Worm (Caenorhabditis elegans) whole organism, mixed stage, embryonic: ENCODE results near the gene Y54G2A.73.
A peak's percentile ranks its signal among the peaks of the same experiment; 100 is the strongest.

Experiments
- M03D4.4 ChIP-seq: sonication (generic microtip); optimal IDR thresholded peaks from 2 replicates; lab custom pipeline; 2017; ENCODE audit warnings: mild to moderate bottlenecking, missing genetic modification characterization, missing compliant biosample characterization
- bed-3 ChIP-seq: fragments of 200-800 bp; sonication (Bioruptor generic); optimal IDR thresholded peaks from 3 replicates; lab custom pipeline; 2018; ENCODE audit warnings: mild to moderate bottlenecking, missing genetic modification characterization, moderate library complexity, missing compliant biosample characterization
- blmp-1 ChIP-seq: fragments of 150-350 bp; optimal IDR thresholded peaks from 2 replicates; lab custom pipeline; 2014; ENCODE audit warnings: missing biosample characterization, missing genetic modification characterization
- ceh-39 ChIP-seq: fragments of 150-350 bp; optimal IDR thresholded peaks from 2 replicates; lab custom pipeline; 2014; ENCODE audit warnings: missing biosample characterization, missing genetic modification characterization
- ceh-43 ChIP-seq: fragments of 200-800 bp; sonication (Bioruptor generic); optimal IDR thresholded peaks from 2 replicates; lab custom pipeline; 2018; ENCODE audit warnings: mild to moderate bottlenecking, missing genetic modification characterization, moderate library complexity, missing compliant biosample characterization
- ceh-83 ChIP-seq: fragments of 200-800 bp; sonication (Bioruptor generic); optimal IDR thresholded peaks from 2 replicates; lab custom pipeline; 2018; ENCODE audit warnings: mild to moderate bottlenecking, missing genetic modification characterization, missing compliant biosample characterization
- ces-1 ChIP-seq: fragments of 150-350 bp; optimal IDR thresholded peaks from 2 replicates; lab custom pipeline; 2014; ENCODE audit warnings: missing biosample characterization, missing genetic modification reagents, missing genetic modification characterization
- cnd-1 ChIP-seq: fragments of 200-800 bp; sonication (Bioruptor generic); optimal IDR thresholded peaks from 2 replicates; lab custom pipeline; 2018; ENCODE audit warnings: mild to moderate bottlenecking, missing genetic modification characterization, missing compliant biosample characterization
- drap-1 ChIP-seq: fragments of 200-800 bp; sonication (Bioruptor generic); optimal IDR thresholded peaks from 3 replicates; lab custom pipeline; 2018; ENCODE audit warnings: mild to moderate bottlenecking, missing genetic modification characterization, missing compliant biosample characterization
- elt-1 ChIP-seq: sonication (generic microtip); optimal IDR thresholded peaks from 2 replicates; lab custom pipeline; 2017; ENCODE audit warnings: missing genetic modification characterization, mild to moderate bottlenecking, missing compliant biosample characterization, antibody characterized with exemption, moderate library complexity, borderline replicate concordance; ENCODE audit not compliant: insufficient read depth
- flh-1 ChIP-seq: fragments of 200-800 bp; sonication (Bioruptor generic); optimal IDR thresholded peaks from 2 replicates; lab custom pipeline; 2018; ENCODE audit warnings: mild to moderate bottlenecking, missing genetic modification characterization, moderate library complexity, missing compliant biosample characterization
- ham-2 ChIP-seq: fragments of 200-800 bp; sonication (Bioruptor generic); optimal IDR thresholded peaks from 2 replicates; lab custom pipeline; 2018; ENCODE audit warnings: mild to moderate bottlenecking, missing genetic modification characterization, missing compliant biosample characterization
- hlh-1 ChIP-seq: fragments of 150-350 bp; optimal IDR thresholded peaks from 2 replicates; lab custom pipeline; 2014; ENCODE audit warnings: missing biosample characterization, missing genetic modification reagents, missing genetic modification characterization
- lin-13 ChIP-seq: fragments of 150-350 bp; optimal IDR thresholded peaks from 2 replicates; lab custom pipeline; 2014; ENCODE audit warnings: missing biosample characterization, missing genetic modification characterization
- lin-32 ChIP-seq: fragments of 200-800 bp; sonication (Bioruptor generic); optimal IDR thresholded peaks from 2 replicates; lab custom pipeline; 2018; ENCODE audit warnings: mild to moderate bottlenecking, missing genetic modification characterization, missing compliant biosample characterization
- lsy-2 ChIP-seq: fragments of 150-350 bp; optimal IDR thresholded peaks from 2 replicates; lab custom pipeline; 2014; ENCODE audit warnings: missing biosample characterization, missing genetic modification characterization
- mab-5 ChIP-seq: fragments of 150-350 bp; optimal IDR thresholded peaks from 2 replicates; lab custom pipeline; 2014; ENCODE audit warnings: missing biosample characterization, missing genetic modification characterization
- mep-1 ChIP-seq: fragments of 150-350 bp; optimal IDR thresholded peaks from 2 replicates; lab custom pipeline; 2017; ENCODE audit warnings: missing biosample characterization, missing genetic modification reagents, missing genetic modification characterization, inconsistent platforms
- mls-2 ChIP-seq: sonication (generic microtip); optimal IDR thresholded peaks from 2 replicates; lab custom pipeline; 2016; ENCODE audit warnings: mild to moderate bottlenecking, missing genetic modification characterization, moderate library complexity, missing compliant biosample characterization
- nhr-12 ChIP-seq: fragments of 150-350 bp; optimal IDR thresholded peaks from 2 replicates; lab custom pipeline; 2014; ENCODE audit warnings: missing biosample characterization, missing genetic modification characterization
- nhr-2 ChIP-seq: fragments of 150-350 bp; optimal IDR thresholded peaks from 2 replicates; lab custom pipeline; 2014; ENCODE audit warnings: missing biosample characterization, missing genetic modification characterization
- nhr-237 ChIP-seq: fragments of 150-350 bp; optimal IDR thresholded peaks from 2 replicates; lab custom pipeline; 2014; ENCODE audit warnings: missing biosample characterization, missing genetic modification characterization
- nhr-28 ChIP-seq: fragments of 150-350 bp; optimal IDR thresholded peaks from 2 replicates; lab custom pipeline; 2014; ENCODE audit warnings: missing biosample characterization, missing genetic modification characterization
- nhr-76 ChIP-seq: sonication (generic microtip); optimal IDR thresholded peaks from 2 replicates; lab custom pipeline; 2017; ENCODE audit warnings: missing biosample characterization, missing genetic modification characterization
- pha-4 ChIP-seq: fragments of 150-350 bp; optimal IDR thresholded peaks from 2 replicates; lab custom pipeline; 2018; ENCODE audit warnings: missing biosample characterization, missing genetic modification reagents, missing genetic modification characterization
- sem-2 ChIP-seq: fragments of 200-800 bp; sonication (Bioruptor generic); optimal IDR thresholded peaks from 2 replicates; lab custom pipeline; 2018; ENCODE audit warnings: mild to moderate bottlenecking, missing genetic modification characterization, missing compliant biosample characterization
- snpc-4 ChIP-seq: fragments of 150-350 bp; optimal IDR thresholded peaks from 2 replicates; lab custom pipeline; 2014; ENCODE audit warnings: missing biosample characterization, missing genetic modification characterization
- sptf-1 ChIP-seq: sonication (generic microtip); optimal IDR thresholded peaks from 2 replicates; lab custom pipeline; 2017; ENCODE audit warnings: mild to moderate bottlenecking, missing genetic modification characterization, moderate library complexity, missing compliant biosample characterization
- tbx-8 ChIP-seq: fragments of 200-800 bp; sonication (Bioruptor generic); optimal IDR thresholded peaks from 2 replicates; lab custom pipeline; 2018; ENCODE audit warnings: mild to moderate bottlenecking, missing genetic modification characterization, moderate library complexity, missing compliant biosample characterization
- unc-120 ChIP-seq: sonication (generic microtip); optimal IDR thresholded peaks from 2 replicates; lab custom pipeline; 2017; ENCODE audit warnings: missing genetic modification characterization, missing compliant biosample characterization; ENCODE audit not compliant: poor library complexity, severe bottlenecking
- unc-39 ChIP-seq: fragments of 150-350 bp; optimal IDR thresholded peaks from 2 replicates; lab custom pipeline; 2014; ENCODE audit warnings: missing biosample characterization, missing genetic modification characterization
- unc-62 ChIP-seq: fragments of 150-350 bp; optimal IDR thresholded peaks from 2 replicates; lab custom pipeline; 2014; ENCODE audit warnings: missing biosample characterization, missing genetic modification reagents, missing genetic modification characterization
- zip-8 ChIP-seq: fragments of 150-350 bp; optimal IDR thresholded peaks from 2 replicates; lab custom pipeline; 2014; ENCODE audit warnings: missing biosample characterization, missing genetic modification characterization
- ztf-11 ChIP-seq: fragments of 150-350 bp; optimal IDR thresholded peaks from 2 replicates; lab custom pipeline; 2014; ENCODE audit warnings: missing biosample characterization, missing genetic modification characterization

The Y54G2A.73 gene

ce11 chrIV:3050054-3050990 lies 41.6 kb upstream of the Y54G2A.73 start, which contains the start of gene eel-1:
TSS of gene eel-1 (minus strand) at chrIV:3050104.
- TF ChIP-seq tbx-8 (GFP tag; lab: Kevin White, UChicago) (peak; percentile 74), cnd-1 (tag; lab: Kevin White, UChicago) (peak; percentile 83), lsy-2 (tag; lab: Kevin White, UChicago) (peak; percentile 95), drap-1 (GFP tag; lab: Kevin White, UChicago) (peak; percentile 89), pha-4 (tag; lab: Kevin White, UChicago) (peak; percentile 78), M03D4.4 (tag; lab: Kevin White, UChicago) (peak; percentile 86), flh-1 (peak; percentile 20), lin-13 (tag; lab: Kevin White, UChicago) (peak; percentile 95), mls-2 (tag; lab: Kevin White, UChicago) (peak; percentile 90), ceh-43 (peak; percentile 57), mep-1 (peak; percentile 74), sem-2 (peak; percentile 69), ham-2 (GFP tag; lab: Kevin White, UChicago) (peak; percentile 64), unc-120 (tag; lab: Kevin White, UChicago) (peak; percentile 92), ceh-83 (GFP tag; lab: Kevin White, UChicago) (peak; percentile 75), lin-32 (GFP tag; lab: Kevin White, UChicago) (peak; percentile 74), sptf-1 (tag; lab: Kevin White, UChicago) (peak; percentile 93), hlh-1 (tag; lab: Kevin White, UChicago) (peak; percentile 14), bed-3 (GFP tag; lab: Kevin White, UChicago) (peak; percentile 72)

- no peak for TF ChIP-seq ham-2 (GFP tag; lab: Kevin White, UChicago)
- no peak for TF ChIP-seq nhr-28 (tag; lab: Kevin White, UChicago)
- TF ChIP-seq sem-2: no peak
- TF ChIP-seq zip-8 (tag; lab: Kevin White, UChicago): no peak
- no peak for TF ChIP-seq lsy-2 (tag; lab: Kevin White, UChicago)
- TF ChIP-seq tbx-8 (GFP tag; lab: Kevin White, UChicago): no peak
- no peak for TF ChIP-seq ztf-11 (tag; lab: Kevin White, UChicago)
- TF ChIP-seq M03D4.4 (tag; lab: Kevin White, UChicago): no peak
- TF ChIP-seq, all 35 proteins: peak for 0
Measured at ce11 chrIV:3046889-3047288, 38.2 kb upstream of the Y54G2A.73 start.

- TF ChIP-seq nhr-76: no peak
- TF ChIP-seq blmp-1 (tag; lab: Kevin White, UChicago): no peak
- TF ChIP-seq ceh-43: no peak
- no peak for TF ChIP-seq nhr-2 (tag; lab: Kevin White, UChicago)
- no peak for TF ChIP-seq ceh-39 (tag; lab: Kevin White, UChicago)
- no peak for TF ChIP-seq unc-120 (tag; lab: Kevin White, UChicago)
- no peak for TF ChIP-seq M03D4.4 (tag; lab: Kevin White, UChicago)
- TF ChIP-seq mep-1: no peak
- no peak for TF ChIP-seq ceh-83 (GFP tag; lab: Kevin White, UChicago)
- TF ChIP-seq mab-5 (tag; lab: Kevin White, UChicago): no peak
- no peak for TF ChIP-seq ces-1 (GFP tag; lab: Kevin White, UChicago)
- TF ChIP-seq lsy-2 (tag; lab: Kevin White, UChicago): no peak
- no peak for TF ChIP-seq unc-62 (GFP tag; lab: Kevin White, UChicago)
- TF ChIP-seq lin-13 (tag; lab: Kevin White, UChicago): no peak
- no peak for TF ChIP-seq unc-39 (tag; lab: Kevin White, UChicago)
- no peak for TF ChIP-seq sem-2
- no peak for TF ChIP-seq mls-2 (tag; lab: Kevin White, UChicago)
- no peak for TF ChIP-seq ham-2 (GFP tag; lab: Kevin White, UChicago)
Measured at ce11 chrIV:3046009-3046408, 37.3 kb upstream of the Y54G2A.73 start.

ce11 chrIV:3044158-3044557 lies 35.5 kb upstream of the Y54G2A.73 start:
- no peak for TF ChIP-seq ceh-83 (GFP tag; lab: Kevin White, UChicago)
- no peak for TF ChIP-seq nhr-237 (tag; lab: Kevin White, UChicago)
- TF ChIP-seq elt-1: no peak
- no peak for TF ChIP-seq ceh-39 (tag; lab: Kevin White, UChicago)
- no peak for TF ChIP-seq tbx-8 (GFP tag; lab: Kevin White, UChicago)
- no peak for TF ChIP-seq ham-2 (GFP tag; lab: Kevin White, UChicago)
- no peak for TF ChIP-seq unc-62 (GFP tag; lab: Kevin White, UChicago)
- TF ChIP-seq nhr-2 (tag; lab: Kevin White, UChicago): no peak
- no peak for TF ChIP-seq pha-4 (tag; lab: Kevin White, UChicago)
- TF ChIP-seq lsy-2 (tag; lab: Kevin White, UChicago): no peak
- no peak for TF ChIP-seq ceh-43
- TF ChIP-seq lin-13 (tag; lab: Kevin White, UChicago): no peak
- TF ChIP-seq bed-3 (GFP tag; lab: Kevin White, UChicago): no peak
- TF ChIP-seq nhr-76: no peak
- no peak for TF ChIP-seq snpc-4
- no peak for TF ChIP-seq nhr-12 (tag; lab: Kevin White, UChicago)
- TF ChIP-seq, all 35 proteins: peak for 0
